Worm (Caenorhabditis elegans): Measurements from ENCODE around the gene alkb-1.

The alkb-1 gene

DNA sequence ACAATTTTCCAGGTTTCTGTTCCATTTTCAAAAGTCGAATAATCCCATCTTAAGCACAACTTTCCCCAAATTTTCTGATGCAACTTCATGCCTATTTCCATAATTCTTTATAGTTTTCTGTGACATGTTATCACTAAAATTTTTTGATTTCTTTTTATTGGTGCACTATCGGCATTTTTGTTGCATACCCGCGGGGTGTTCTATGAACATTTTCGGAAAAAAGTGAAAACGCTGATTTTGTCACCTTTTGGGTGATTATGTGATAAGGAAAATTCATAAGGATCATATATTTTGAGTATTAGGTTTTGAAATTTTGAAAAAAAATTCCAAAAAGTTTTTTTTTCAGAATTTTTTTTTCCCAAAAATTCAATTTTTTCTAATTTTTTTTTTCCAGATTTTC lies 25.7 kb upstream of the alkb-1 start, which contains the start of gene aat-7:
Gene aat-7 (plus strand): TSS at position 393 of the 400 bp plus-strand sequence.
- TF ChIP-seq W03F9.2 (tag; optimal IDR thresholded peaks at IDR 0.05) (no peak), dao-5 (tag; optimal IDR thresholded peaks at IDR 0.05) (no peak), him-1 (tag; optimal IDR thresholded peaks at IDR 0.05) (no peak)

- TF ChIP-seq him-1 (tag; optimal IDR thresholded peaks at IDR 0.05): no peak
- TF ChIP-seq dao-5 (tag; optimal IDR thresholded peaks at IDR 0.05): no peak
- TF ChIP-seq W03F9.2 (tag; optimal IDR thresholded peaks at IDR 0.05): no peak
These were observed 14.5 kb upstream of the alkb-1 start, which contains the start of gene F54D12.8 for ce11 chrII:1397703-1398102. Gene F54D12.8 (minus strand): TSS chrII:1398038.

DNA sequence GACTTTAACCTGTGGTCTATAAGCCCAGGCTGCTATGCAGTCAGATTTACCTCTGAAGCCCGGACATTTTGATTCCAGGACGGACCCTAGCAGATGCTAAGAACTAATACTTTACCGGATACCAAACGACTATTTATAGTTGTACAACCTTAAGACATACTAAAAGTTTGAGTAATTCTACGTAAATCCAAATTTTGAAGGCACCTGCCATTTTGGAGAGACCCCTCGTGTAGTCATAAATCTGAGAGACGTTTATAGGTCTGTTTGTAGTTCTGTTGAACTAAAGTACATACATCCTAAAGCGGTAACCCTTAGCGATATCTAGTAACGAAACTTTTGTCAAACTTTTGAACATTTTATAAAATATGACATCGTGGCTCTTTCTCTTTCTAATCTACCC lies 13.8 kb upstream of the alkb-1 start, which contains the start of gene F54D12.2:
Gene F54D12.2 (plus strand): TSS at position 301 of the 400 bp plus-strand sequence.
- TF ChIP-seq W03F9.2 (tag; optimal IDR thresholded peaks at IDR 0.05) (no peak), him-1 (tag; optimal IDR thresholded peaks at IDR 0.05) (no peak), dao-5 (tag; optimal IDR thresholded peaks at IDR 0.05) (no peak)

DNA sequence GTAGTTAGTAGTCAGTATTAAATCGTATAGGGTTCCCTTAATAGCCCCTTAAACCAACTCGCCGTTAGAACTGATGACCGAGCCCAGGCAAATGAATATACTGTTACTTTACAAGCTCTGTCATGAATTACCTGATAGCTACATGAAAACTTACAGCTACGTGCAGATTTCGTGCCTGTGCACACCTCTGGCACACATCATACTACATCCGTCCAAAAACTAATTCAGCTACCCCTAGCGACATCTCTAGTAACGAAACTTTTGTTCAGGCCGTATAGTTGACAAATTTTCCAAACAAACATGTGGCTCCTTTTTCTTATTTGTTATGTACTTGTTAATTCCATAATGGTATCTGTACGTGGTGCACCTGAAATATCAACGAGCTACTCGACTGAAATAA lies 12.1 kb upstream of the alkb-1 start, which contains the start of gene F54D12.1:
Gene F54D12.1 (plus strand): TSS at position 301 of the 400 bp plus-strand sequence.
- no peak for TF ChIP-seq W03F9.2 (tag; optimal IDR thresholded peaks at IDR 0.05)
- TF ChIP-seq him-1 (tag; optimal IDR thresholded peaks at IDR 0.05): no peak
- TF ChIP-seq dao-5 (tag; optimal IDR thresholded peaks at IDR 0.05): no peak

DNA sequence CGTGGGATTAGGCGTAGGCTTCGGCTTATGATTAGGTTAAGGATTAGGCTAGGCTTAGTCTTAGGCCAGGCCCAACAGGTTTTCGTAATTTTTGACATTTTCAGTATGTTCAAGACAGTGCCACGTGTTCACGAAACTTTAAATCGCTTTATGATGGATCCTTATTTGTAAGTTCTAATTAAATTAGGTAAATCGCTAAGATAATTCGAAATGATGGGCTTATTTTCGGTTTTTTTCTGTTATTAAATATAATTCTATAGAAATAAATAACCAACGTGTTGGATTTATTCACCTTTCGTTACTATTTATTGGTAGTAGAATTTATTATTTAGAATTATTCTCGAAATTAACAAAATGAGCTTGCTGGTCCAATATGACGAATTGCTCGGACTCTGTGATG lies 10.7 kb upstream of the alkb-1 start, which contains the start of gene Y51H7C.8:
Gene Y51H7C.8 (plus strand): TSS at position 301 of the 400 bp plus-strand sequence.
- no peak for TF ChIP-seq dao-5 (tag; optimal IDR thresholded peaks at IDR 0.05)
- TF ChIP-seq him-1 (tag; optimal IDR thresholded peaks at IDR 0.05): no peak
- TF ChIP-seq W03F9.2 (tag; optimal IDR thresholded peaks at IDR 0.05): no peak

DNA sequence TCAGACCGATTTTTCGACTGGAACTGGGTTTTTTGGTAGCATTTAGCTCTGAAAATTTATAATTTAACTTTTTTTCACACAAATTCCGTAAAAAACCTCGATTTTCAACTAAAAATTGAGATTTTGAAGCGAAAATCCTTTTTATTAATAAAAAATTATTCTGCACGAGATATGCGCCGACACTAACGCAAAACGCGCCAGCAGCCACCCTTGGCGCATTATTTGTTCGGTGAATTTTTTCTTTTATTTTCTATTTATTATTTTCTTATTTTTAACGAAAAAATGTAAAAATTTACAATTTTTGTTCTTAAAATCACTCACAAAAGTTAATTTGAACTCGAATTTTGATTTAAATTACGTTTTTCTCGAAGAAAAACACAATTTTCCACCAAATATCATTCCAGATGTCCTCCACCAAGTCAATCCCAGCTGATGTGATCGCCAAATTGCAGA lies 10.0 kb upstream of the alkb-1 start, which contains the start of gene Y51H7C.7:
Gene Y51H7C.7 (plus strand): TSS at position 403 of the 453 bp plus-strand sequence.
- TF ChIP-seq him-1 (tag; optimal IDR thresholded peaks at IDR 0.05) (no peak), W03F9.2 (tag; optimal IDR thresholded peaks at IDR 0.05) (no peak)

DNA sequence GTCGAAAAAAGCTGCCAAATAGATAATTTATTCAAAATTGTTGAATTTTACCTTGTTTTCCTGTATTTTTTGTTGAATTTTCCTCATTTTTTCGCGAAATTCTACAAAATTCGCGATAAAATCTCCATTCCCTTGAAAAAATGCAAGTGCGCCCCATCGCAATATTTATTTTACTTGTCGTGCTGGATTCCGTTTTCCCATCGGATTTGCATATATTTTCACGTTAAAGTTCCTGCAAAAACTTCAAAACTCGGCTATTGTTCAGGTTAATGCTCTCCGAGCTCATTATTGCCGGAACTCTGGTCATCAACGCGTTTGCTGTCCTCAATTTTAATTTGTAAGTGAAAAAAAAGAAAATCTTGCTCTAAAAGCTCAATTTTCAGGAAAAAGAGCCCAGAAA lies 9.2 kb upstream of the alkb-1 start, which contains the start of the genes Y51H7C.41 and cogc-4:
Gene Y51H7C.41 (plus strand): TSS at position 266 of the 400 bp plus-strand sequence.
Gene cogc-4 (plus strand): TSS at position 386 of the 400 bp plus-strand sequence.
- no peak for TF ChIP-seq W03F9.2 (tag; optimal IDR thresholded peaks at IDR 0.05)
- no peak for TF ChIP-seq dao-5 (tag; optimal IDR thresholded peaks at IDR 0.05)

ce11 chrII:1411372-1411771 lies 837 bp upstream of the alkb-1 start, which contains the start of gene Y51H7C.9:
Gene Y51H7C.9 (minus strand): TSS chrII:1411472.
- TF ChIP-seq W03F9.2 (tag; optimal IDR thresholded peaks at IDR 0.05) (no peak), him-1 (tag; optimal IDR thresholded peaks at IDR 0.05) (no peak), dao-5 (tag; optimal IDR thresholded peaks at IDR 0.05) (no peak)

DNA sequence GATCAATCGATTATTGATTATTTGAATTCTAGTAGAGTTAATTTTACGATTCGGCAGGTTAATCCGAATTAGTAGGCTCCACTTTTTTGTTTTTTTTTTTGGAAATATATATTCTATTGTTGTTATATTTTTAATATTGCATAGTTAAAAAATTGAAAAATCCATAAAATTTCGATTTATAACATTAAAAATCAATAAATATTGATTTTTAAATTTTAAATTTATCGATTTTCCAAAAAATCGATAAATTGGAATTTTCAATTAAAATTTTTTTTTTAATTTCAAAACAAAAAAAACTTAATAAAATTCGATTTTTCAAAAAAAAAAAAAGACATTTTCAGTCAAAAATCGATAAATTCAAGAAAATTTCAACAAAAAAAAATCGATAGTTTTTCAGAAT lies 7.8 kb downstream of the alkb-1 start:
- TF ChIP-seq W03F9.2 (tag; optimal IDR thresholded peaks at IDR 0.05): no peak
- no peak for TF ChIP-seq him-1 (tag; optimal IDR thresholded peaks at IDR 0.05)
- no peak for TF ChIP-seq dao-5 (tag; optimal IDR thresholded peaks at IDR 0.05)

DNA sequence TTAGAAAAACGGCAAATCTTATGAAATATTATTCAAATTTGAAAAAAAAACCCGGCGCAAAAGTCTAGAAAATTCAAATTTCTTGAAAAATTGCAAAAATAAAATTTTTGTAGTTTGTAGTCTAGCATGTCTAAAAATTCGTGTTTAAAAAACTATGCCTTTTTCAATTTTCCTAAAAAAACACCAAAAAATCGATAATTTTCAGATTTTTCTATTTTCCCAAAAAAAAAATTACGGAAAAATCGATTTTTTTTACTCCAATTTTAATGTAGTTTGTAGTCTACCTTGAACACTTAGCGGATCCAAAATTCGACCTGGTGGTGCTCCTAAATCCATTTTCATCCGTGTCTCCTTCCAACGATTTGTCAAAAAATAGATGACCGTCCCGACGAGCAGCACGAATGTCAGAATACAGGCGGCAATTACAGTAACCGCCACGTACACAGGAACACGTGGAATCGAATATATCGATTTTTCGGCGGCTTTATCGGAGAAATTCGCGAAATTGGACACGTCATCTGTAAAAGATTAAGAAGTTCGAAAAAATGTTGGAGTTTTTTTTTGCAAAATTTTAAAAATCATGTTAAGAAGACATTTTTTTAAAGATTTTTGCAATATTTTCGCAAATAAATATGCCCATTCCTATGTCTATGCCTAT lies 8.7 kb downstream of the alkb-1 start:
- no peak for TF ChIP-seq W03F9.2 (tag; optimal IDR thresholded peaks at IDR 0.05)
- no peak for TF ChIP-seq dao-5 (tag; optimal IDR thresholded peaks at IDR 0.05)
- TF ChIP-seq him-1 (tag; optimal IDR thresholded peaks at IDR 0.05): no peak

DNA sequence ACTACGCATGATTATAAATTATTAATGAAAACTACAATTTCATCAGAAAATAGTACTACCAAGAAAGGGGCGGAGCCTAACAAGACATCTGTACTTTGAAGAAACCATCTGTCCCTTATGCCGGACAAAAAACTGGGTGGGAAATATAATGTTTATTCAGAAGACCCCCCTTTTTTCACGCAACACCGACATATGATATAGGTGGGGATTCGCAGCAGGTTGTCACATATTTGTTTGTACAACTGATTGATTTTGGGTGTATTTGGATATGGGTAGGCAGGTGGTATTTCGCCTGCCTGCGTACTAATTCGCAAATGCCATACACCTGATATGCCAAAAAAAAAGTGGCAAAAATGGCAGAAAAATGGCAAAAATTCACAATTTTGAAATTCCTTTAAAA lies 11.5 kb downstream of the alkb-1 start, which contains the start of gene Y51H7C.10:
Gene Y51H7C.10 (minus strand): TSS at position 101 of the 400 bp plus-strand sequence.
- TF ChIP-seq W03F9.2 (tag; optimal IDR thresholded peaks at IDR 0.05) (no peak), dao-5 (tag; optimal IDR thresholded peaks at IDR 0.05) (no peak), him-1 (tag; optimal IDR thresholded peaks at IDR 0.05) (no peak)

ce11 chrII:1436715-1437114 lies 24.5 kb downstream of the alkb-1 start:
- no peak for TF ChIP-seq W03F9.2 (tag; optimal IDR thresholded peaks at IDR 0.05)
- no peak for TF ChIP-seq dao-5 (tag; optimal IDR thresholded peaks at IDR 0.05)
- TF ChIP-seq him-1 (tag; optimal IDR thresholded peaks at IDR 0.05): no peak

DNA sequence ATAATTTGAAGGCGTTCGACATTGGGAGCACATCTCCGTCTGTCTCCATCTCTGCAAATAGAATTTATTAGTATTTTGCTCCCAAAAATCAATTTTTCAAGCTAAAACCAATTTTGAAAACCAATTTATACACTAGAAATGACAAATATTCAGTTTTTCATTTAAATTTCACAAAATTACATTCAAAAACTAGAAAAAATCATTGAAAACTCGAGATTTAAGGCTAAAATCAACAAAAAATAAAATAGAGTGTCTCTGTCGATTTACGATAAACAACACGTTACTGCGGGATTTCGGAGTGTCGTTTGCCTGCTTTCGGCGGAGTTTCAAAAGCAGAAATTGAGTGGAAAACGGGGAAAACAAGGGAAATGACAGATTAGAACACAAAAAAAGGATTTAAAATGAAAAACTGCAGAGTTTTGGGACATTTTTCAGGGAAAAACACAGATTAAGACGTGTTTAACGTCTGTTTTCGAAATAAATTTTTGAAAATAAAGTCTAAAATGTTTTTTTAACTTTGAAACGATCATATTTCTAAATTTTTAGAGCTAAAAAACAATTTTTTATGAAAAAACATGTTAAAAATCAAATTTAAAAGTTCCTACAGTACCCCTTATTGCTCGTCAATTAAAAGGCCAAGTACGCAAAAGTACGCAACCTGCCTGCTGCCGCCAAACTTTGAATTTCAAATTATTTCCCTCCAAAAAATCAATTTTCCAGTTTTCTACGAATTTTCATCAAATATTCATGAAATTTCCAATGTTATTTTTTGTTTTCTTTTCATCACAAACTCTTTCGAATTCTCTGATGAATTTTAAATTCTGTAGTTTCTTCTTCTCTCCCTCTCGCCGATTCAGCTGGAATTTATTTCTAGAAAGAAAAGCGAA lies 25.5 kb downstream of the alkb-1 start, which contains the start of gene nol-6:
Gene nol-6 (minus strand): TSS at position 51 of the 887 bp plus-strand sequence.
- TF ChIP-seq dao-5 (tag; optimal IDR thresholded peaks at IDR 0.05): no peak
- TF ChIP-seq him-1 (tag; optimal IDR thresholded peaks at IDR 0.05): no peak
- TF ChIP-seq W03F9.2 (tag; optimal IDR thresholded peaks at IDR 0.05): no peak

- TF ChIP-seq him-1 (tag; optimal IDR thresholded peaks at IDR 0.05) (no peak), W03F9.2 (tag; optimal IDR thresholded peaks at IDR 0.05) (no peak), dao-5 (tag; optimal IDR thresholded peaks at IDR 0.05) (no peak)
These were observed 26.1 kb downstream of the alkb-1 start, which contains the start of gene Y51H7C.3 for ce11 chrII:1438336-1438589. Gene Y51H7C.3 (plus strand): TSS chrII:1438490.

All from whole organism, L4/young adult.